Worm (Caenorhabditis elegans) whole organism, L4/young adult: ENCODE measurements around the gene pxmp-4.

Source experiments
- dao-5 ChIP-seq: sonication (generic microtip); optimal IDR thresholded peaks from 2 replicates; lab custom pipeline; 2016; ENCODE audit warnings: missing genotype, missing genetic modification characterization, moderate library complexity, missing compliant biosample characterization
- him-1 ChIP-seq: sonication (generic microtip); optimal IDR thresholded peaks from 2 replicates; lab custom pipeline; 2016; ENCODE audit warnings: missing genotype, missing genetic modification reagents, missing genetic modification characterization, missing compliant biosample characterization

DNA sequence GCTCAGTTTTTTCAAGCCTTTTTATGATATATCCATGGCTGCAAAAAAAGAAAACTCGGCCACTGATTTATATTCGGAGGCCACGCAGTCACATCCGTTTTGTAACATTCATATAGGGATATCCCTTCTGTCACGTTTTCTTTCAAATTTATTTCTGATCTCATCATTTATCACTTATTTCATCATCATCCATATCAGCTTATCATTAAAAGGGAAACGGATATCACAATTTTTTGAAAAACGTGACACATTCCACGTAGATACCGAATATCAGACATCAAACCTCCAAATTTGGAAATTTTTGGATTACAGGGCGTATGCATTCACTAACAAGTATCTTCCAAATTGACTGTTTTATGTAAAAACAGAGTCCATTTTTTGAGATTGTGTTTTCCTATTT is 34.2 kb downstream of the pxmp-4 start:
- TF ChIP-seq dao-5 (tag; lab: Kevin White, UChicago) (no peak), him-1 (tag; lab: Kevin White, UChicago) (no peak)
